Worm (Caenorhabditis elegans): ENCODE measurements around the gene fbxb-117.
"Not testable (repeated sequence)": the region's sequence is repeated elsewhere in the genome, so short reads cannot be mapped to it uniquely, and the experiment has no call there.

Gene fbxb-117

ce11 chrV:19312975-19313374 is 30.6 kb downstream of the fbxb-117 start, which contains the start of gene fbxb-64:
Gene fbxb-64, plus strand, starts transcription at chrV:19313275.
- TF ChIP-seq fos-1 (tag; optimal IDR thresholded peaks at IDR 0.05) (no peak), F13H6.1 (tag; optimal IDR thresholded peaks at IDR 0.05) (no peak), lin-13 (GFP tag; optimal IDR thresholded peaks at IDR 0.05) (no peak), blmp-1 (tag; optimal IDR thresholded peaks at IDR 0.05; ENCODE audit: insufficient read depth) (no peak), unc-62 (GFP tag; optimal IDR thresholded peaks at IDR 0.05) (no peak), nhr-77 (tag; optimal IDR thresholded peaks at IDR 0.05) (no peak), sma-3 (GFP tag; optimal IDR thresholded peaks at IDR 0.05) (no peak), nhr-237 (tag; optimal IDR thresholded peaks at IDR 0.05) (no peak), gmeb-1 (tag; optimal IDR thresholded peaks at IDR 0.05) (no peak), nhr-11 (tag; optimal IDR thresholded peaks at IDR 0.05) (no peak), ceh-16 (tag; optimal IDR thresholded peaks at IDR 0.05) (no peak), nhr-21 (tag; optimal IDR thresholded peaks at IDR 0.05) (no peak), nhr-10 (tag; optimal IDR thresholded peaks at IDR 0.05) (no peak), ztf-1 (GFP tag; conservative IDR thresholded peaks at IDR 0.05) (no peak)

- not testable (repeated sequence) for TF ChIP-seq unc-62 (GFP tag; optimal IDR thresholded peaks at IDR 0.05); mab-5 (tag; optimal IDR thresholded peaks at IDR 0.05); Y55F3AM.14 (GFP tag; optimal IDR thresholded peaks at IDR 0.05)
Measured at ce11 chrV:19317058-19317457, 34.6 kb downstream of the fbxb-117 start, which contains the start of gene srh-208. Gene srh-208, plus strand, starts transcription at chrV:19317358.

- TF ChIP-seq R02D3.7 (tag; optimal IDR thresholded peaks at IDR 0.05) (no peak), fos-1 (tag; optimal IDR thresholded peaks at IDR 0.05) (peak; percentile 38)
Measured at ce11 chrV:19319460-19319995, 37.1 kb downstream of the fbxb-117 start, which contains the start of gene C43D7.7. Gene C43D7.7, minus strand, starts transcription at chrV:19319510.

- TF ChIP-seq sma-9 (GFP tag; optimal IDR thresholded peaks at IDR 0.05) (no peak), sma-9 (tag; optimal IDR thresholded peaks at IDR 0.05) (no peak), R02D3.7 (tag; optimal IDR thresholded peaks at IDR 0.05) (no peak), fos-1 (tag; optimal IDR thresholded peaks at IDR 0.05) (no peak), ceh-16 (tag; optimal IDR thresholded peaks at IDR 0.05) (no peak), egl-27 (tag; optimal IDR thresholded peaks at IDR 0.05) (no peak), snpc-4 (tag; optimal IDR thresholded peaks at IDR 0.05) (no peak), unc-55 (GFP tag; optimal IDR thresholded peaks at IDR 0.05) (no peak), ztf-1 (GFP tag; conservative IDR thresholded peaks at IDR 0.05) (no peak)
Measured at ce11 chrV:19320385-19320784, 38.0 kb downstream of the fbxb-117 start, which contains the start of gene sdz-6. Gene sdz-6, plus strand, starts transcription at chrV:19320613.

- no peak for TF ChIP-seq peb-1 (tag; optimal IDR thresholded peaks at IDR 0.05)
- TF ChIP-seq unc-39 (tag; optimal IDR thresholded peaks at IDR 0.05), result no peak
- TF ChIP-seq F13H6.1 (tag; optimal IDR thresholded peaks at IDR 0.05), result no peak
- TF ChIP-seq skn-1 (tag; optimal IDR thresholded peaks at IDR 0.05), result no peak
- no peak for TF ChIP-seq lin-11 (tag; optimal IDR thresholded peaks at IDR 0.05)
- TF ChIP-seq fos-1 (tag; optimal IDR thresholded peaks at IDR 0.05), result no peak
- TF ChIP-seq sem-4 (tag; optimal IDR thresholded peaks at IDR 0.05), result no peak
- TF ChIP-seq nhr-25 (tag; optimal IDR thresholded peaks at IDR 0.05), result no peak
Measured at ce11 chrV:19322387-19322786, 40.0 kb downstream of the fbxb-117 start, which contains the start of gene C43D7.4. Gene C43D7.4, minus strand, starts transcription at chrV:19322487.

ce11 chrV:19325436-19325835 is 43.0 kb downstream of the fbxb-117 start:
- TF ChIP-seq aly-2 (tag; optimal IDR thresholded peaks at IDR 0.05) (no peak), mbf-1 (tag; optimal IDR thresholded peaks at IDR 0.05) (no peak), ZK546.5 (tag; optimal IDR thresholded peaks at IDR 0.05) (no peak), nhr-6 (tag; optimal IDR thresholded peaks at IDR 0.05) (no peak), peb-1 (tag; optimal IDR thresholded peaks at IDR 0.05) (no peak), nhr-21 (tag; optimal IDR thresholded peaks at IDR 0.05) (no peak), Y55F3AM.14 (GFP tag; optimal IDR thresholded peaks at IDR 0.05) (no peak), sma-9 (GFP tag; optimal IDR thresholded peaks at IDR 0.05) (no peak), sma-9 (tag; optimal IDR thresholded peaks at IDR 0.05) (no peak), lin-39 (tag; optimal IDR thresholded peaks at IDR 0.05) (no peak)

Measured in whole organism, L2 larva.